Fruit fly (Drosophila melanogaster) whole organism, embryonic: Measurements from ENCODE around the gene rho-4.

Experiments
- Aef1 ChIP-seq: fragments of 200-800 bp; sonication (Bioruptor generic); IDR thresholded peaks from 3 replicates; pipeline ENCODE4 v1.3.6; 2022; ENCODE audit warnings: missing biosample characterization, missing genetic modification characterization
- Antp ChIP-seq: fragments of 200-800 bp; sonication (Bioruptor generic); optimal IDR thresholded peaks from 3 replicates; lab custom pipeline; 2016; ENCODE audit warnings: missing biosample characterization, missing genetic modification characterization
- Atf-2 ChIP-seq: fragments of 200-800 bp; sonication (Bioruptor generic); optimal IDR thresholded peaks from 2 replicates; lab custom pipeline; 2016; ENCODE audit warnings: missing biosample characterization, missing genetic modification characterization
- BtbVII ChIP-seq: fragments of 200-800 bp; sonication (Bioruptor generic); optimal IDR thresholded peaks from 3 replicates; lab custom pipeline; 2017; ENCODE audit warnings: missing biosample characterization, mild to moderate bottlenecking, missing genetic modification characterization
- Bteb2 ChIP-seq: fragments of 200-800 bp; sonication (Bioruptor generic); optimal IDR thresholded peaks from 2 replicates; lab custom pipeline; 2016; ENCODE audit warnings: missing biosample characterization, missing genetic modification characterization
- CG1024 ChIP-seq: fragments of 200-800 bp; sonication (Bioruptor generic); IDR thresholded peaks from 2 replicates; pipeline ENCODE4 v1.3.6; 2022; ENCODE audit warnings: missing biosample characterization, missing genetic modification characterization
- CG10654 ChIP-seq: fragments of 200-800 bp; sonication (Bioruptor generic); optimal IDR thresholded peaks from 2 replicates; lab custom pipeline; 2016; ENCODE audit warnings: missing biosample characterization, missing genetic modification characterization
- CG12391 ChIP-seq: fragments of 200-800 bp; sonication (Bioruptor generic); optimal IDR thresholded peaks from 3 replicates; lab custom pipeline; 2018; ENCODE audit warnings: missing biosample characterization, mild to moderate bottlenecking, missing genetic modification characterization, moderate library complexity
- CG12659 ChIP-seq: fragments of 200-800 bp; sonication (Bioruptor generic); optimal IDR thresholded peaks from 3 replicates; lab custom pipeline; 2017; ENCODE audit warnings: mild to moderate bottlenecking, missing biosample characterization, missing genetic modification reagents, missing genetic modification characterization
- CG15011 ChIP-seq: fragments of 200-800 bp; sonication (Bioruptor generic); optimal IDR thresholded peaks from 3 replicates; lab custom pipeline; 2018; ENCODE audit warnings: missing biosample characterization, mild to moderate bottlenecking, missing genetic modification characterization
- CG15073 ChIP-seq: fragments of 200-800 bp; sonication (Bioruptor generic); optimal IDR thresholded peaks from 2 replicates; lab custom pipeline; 2016; ENCODE audit warnings: missing biosample characterization, missing genetic modification characterization
- CG15479 ChIP-seq: fragments of 200-800 bp; sonication (Bioruptor generic); optimal IDR thresholded peaks from 3 replicates; lab custom pipeline; 2019; ENCODE audit warnings: missing biosample characterization, mild to moderate bottlenecking, missing genetic modification characterization, moderate library complexity
- CG2116 ChIP-seq: fragments of 200-800 bp; sonication (Bioruptor generic); optimal IDR thresholded peaks from 3 replicates; lab custom pipeline; 2018; ENCODE audit warnings: missing biosample characterization, mild to moderate bottlenecking, missing genetic modification characterization
- CG6175 ChIP-seq: fragments of 200-800 bp; sonication (Bioruptor generic); IDR thresholded peaks from 3 replicates; pipeline ENCODE4 v1.3.6; 2022; ENCODE audit warnings: missing biosample characterization, missing genetic modification characterization
- CG7987 ChIP-seq: fragments of 200-800 bp; sonication (Bioruptor generic); optimal IDR thresholded peaks from 2 replicates; lab custom pipeline; 2018; ENCODE audit warnings: missing biosample characterization, mild to moderate bottlenecking, missing genetic modification characterization, moderate library complexity
- CG9727 ChIP-seq: fragments of 200-800 bp; sonication (Bioruptor generic); optimal IDR thresholded peaks from 3 replicates; lab custom pipeline; 2017; ENCODE audit warnings: missing biosample characterization, mild to moderate bottlenecking, missing genetic modification characterization
- Dip2 ChIP-seq: fragments of 200-800 bp; sonication (Bioruptor generic); IDR thresholded peaks from 2 replicates; pipeline ENCODE4 v1.3.6; 2022; ENCODE audit warnings: missing biosample characterization, missing genetic modification characterization
- Drgx ChIP-seq: fragments of 200-800 bp; sonication (Bioruptor generic); IDR thresholded peaks from 2 replicates; pipeline ENCODE4 v1.3.6; 2022; ENCODE audit warnings: missing biosample characterization, missing genetic modification characterization
- H2.0 ChIP-seq: fragments of 200-800 bp; sonication (Bioruptor generic); IDR thresholded peaks from 2 replicates; pipeline ENCODE4 v1.3.6; 2022; ENCODE audit warnings: missing biosample characterization, missing genetic modification characterization
- Jarid2 ChIP-seq: fragments of 200-800 bp; sonication (Bioruptor generic); optimal IDR thresholded peaks from 3 replicates; lab custom pipeline; 2017; ENCODE audit warnings: mild to moderate bottlenecking, missing biosample characterization, missing genetic modification reagents, missing genetic modification characterization
- Lim3 ChIP-seq: fragments of 200-800 bp; sonication (Bioruptor generic); IDR thresholded peaks from 2 replicates; pipeline ENCODE4 v1.3.6; 2022; ENCODE audit warnings: missing biosample characterization, missing genetic modification characterization
- Lpt ChIP-seq: fragments of >200 bp; optimal IDR thresholded peaks from 2 replicates; lab custom pipeline; 2018; ENCODE audit warnings: missing biosample characterization, missing genetic modification characterization
- MESR4 ChIP-seq: fragments of 200-800 bp; sonication (Bioruptor generic); optimal IDR thresholded peaks from 2 replicates; lab custom pipeline; 2018; ENCODE audit warnings: missing biosample characterization, mild to moderate bottlenecking, missing genetic modification characterization, moderate library complexity
- Nf-YB ChIP-seq: fragments of 200-800 bp; sonication (Bioruptor generic); optimal IDR thresholded peaks from 3 replicates; lab custom pipeline; 2019; ENCODE audit warnings: missing biosample characterization, mild to moderate bottlenecking, missing genetic modification characterization, moderate library complexity
- NfI ChIP-seq: fragments of 200-800 bp; sonication (Bioruptor generic); optimal IDR thresholded peaks from 3 replicates; lab custom pipeline; 2018; ENCODE audit warnings: missing biosample characterization, mild to moderate bottlenecking, missing genetic modification characterization, moderate library complexity
- Six4 ChIP-seq: fragments of 200-800 bp; sonication (Bioruptor generic); optimal IDR thresholded peaks from 2 replicates; lab custom pipeline; 2016; ENCODE audit warnings: missing biosample characterization, missing genetic modification characterization
- Sox102F ChIP-seq: fragments of 200-800 bp; sonication (Bioruptor generic); optimal IDR thresholded peaks from 2 replicates; lab custom pipeline; 2018; ENCODE audit warnings: missing biosample characterization, mild to moderate bottlenecking, missing genetic modification characterization, moderate library complexity
- ab ChIP-seq: fragments of 200-800 bp; sonication (Bioruptor generic); optimal IDR thresholded peaks from 2 replicates; lab custom pipeline; 2016; ENCODE audit warnings: missing biosample characterization, missing genetic modification characterization
- az2 ChIP-seq: fragments of 200-800 bp; sonication (Bioruptor generic); optimal IDR thresholded peaks from 3 replicates; lab custom pipeline; 2016; ENCODE audit warnings: missing biosample characterization, missing genetic modification characterization
- bigmax ChIP-seq: fragments of 200-800 bp; sonication (Bioruptor generic); optimal IDR thresholded peaks from 2 replicates; lab custom pipeline; 2018; ENCODE audit warnings: missing biosample characterization, mild to moderate bottlenecking, missing genetic modification characterization
- bowl ChIP-seq: fragments of 200-800 bp; sonication (Bioruptor generic); IDR thresholded peaks from 2 replicates; pipeline ENCODE4 v1.3.6; 2022; ENCODE audit warnings: missing biosample characterization, missing genetic modification characterization
- bsh ChIP-seq, 2 experiments: fragments of 200-800 bp; sonication (Bioruptor generic); optimal IDR thresholded peaks; 2 replicates each; lab custom pipeline; 2017 to 2018; ENCODE audit warnings: mild to moderate bottlenecking in 2 of 2, missing biosample characterization in 2 of 2, missing genetic modification characterization in 2 of 2, moderate library complexity in 1 of 2
- cg ChIP-seq: fragments of 200-800 bp; sonication (Bioruptor generic); optimal IDR thresholded peaks from 3 replicates; lab custom pipeline; 2019; ENCODE audit warnings: missing biosample characterization, mild to moderate bottlenecking, missing genetic modification characterization, moderate library complexity
- ci ChIP-seq: fragments of 200-800 bp; sonication (Bioruptor generic); IDR thresholded peaks from 3 replicates; pipeline ENCODE4 v1.3.6; 2022; ENCODE audit warnings: missing biosample characterization, missing genetic modification characterization
- ftz-f1 ChIP-seq: fragments of 200-800 bp; sonication (Bioruptor generic); optimal IDR thresholded peaks from 2 replicates; lab custom pipeline; 2016; ENCODE audit warnings: missing biosample characterization, missing genetic modification characterization
- fu2 ChIP-seq: fragments of 200-800 bp; sonication (Bioruptor generic); optimal IDR thresholded peaks from 2 replicates; lab custom pipeline; 2016; ENCODE audit warnings: missing biosample characterization, missing genetic modification characterization
- gcm ChIP-seq: fragments of 200-800 bp; sonication (Bioruptor generic); optimal IDR thresholded peaks from 2 replicates; lab custom pipeline; 2019; ENCODE audit warnings: missing biosample characterization, mild to moderate bottlenecking, missing genetic modification characterization, moderate library complexity
- kay ChIP-seq: fragments of 200-800 bp; sonication (Bioruptor generic); optimal IDR thresholded peaks from 2 replicates; lab custom pipeline; 2016; ENCODE audit warnings: missing biosample characterization, missing genetic modification characterization
- kni ChIP-seq: fragments of 200-800 bp; sonication (Bioruptor generic); optimal IDR thresholded peaks from 3 replicates; lab custom pipeline; 2017; ENCODE audit warnings: mild to moderate bottlenecking, missing biosample characterization, missing genetic modification reagents, missing genetic modification characterization
- mam ChIP-seq: fragments of 200-800 bp; sonication (Bioruptor generic); optimal IDR thresholded peaks from 3 replicates; lab custom pipeline; 2016; ENCODE audit warnings: missing biosample characterization, missing genetic modification characterization
- nau ChIP-seq: fragments of 200-800 bp; sonication (Bioruptor generic); optimal IDR thresholded peaks from 3 replicates; lab custom pipeline; 2017; ENCODE audit warnings: missing biosample characterization, mild to moderate bottlenecking, missing genetic modification characterization, missing genetic modification reagents
- p53 ChIP-seq: fragments of 200-800 bp; sonication (Bioruptor generic); optimal IDR thresholded peaks from 2 replicates; lab custom pipeline; 2016; ENCODE audit warnings: missing biosample characterization, missing genetic modification characterization
- pita ChIP-seq: fragments of 200-800 bp; sonication (Bioruptor generic); optimal IDR thresholded peaks from 2 replicates; lab custom pipeline; 2017; ENCODE audit warnings: missing biosample characterization, mild to moderate bottlenecking, missing genetic modification characterization
- pzg ChIP-seq: fragments of 200-800 bp; sonication (Bioruptor generic); optimal IDR thresholded peaks from 3 replicates; lab custom pipeline; 2018; ENCODE audit warnings: missing biosample characterization, mild to moderate bottlenecking, missing genetic modification characterization, moderate library complexity
- sim ChIP-seq: fragments of 200-800 bp; sonication (Bioruptor generic); IDR thresholded peaks from 2 replicates; pipeline ENCODE4 v1.3.6; 2022; ENCODE audit warnings: missing biosample characterization, missing genetic modification characterization
- sisA ChIP-seq: fragments of 200-800 bp; sonication (Bioruptor generic); IDR thresholded peaks from 2 replicates; pipeline ENCODE4 v1.3.6; 2022; ENCODE audit warnings: missing biosample characterization, missing genetic modification characterization
- ttk ChIP-seq: fragments of 200-800 bp; sonication (Bioruptor generic); IDR thresholded peaks from 2 replicates; pipeline ENCODE4 v2.1.2; 2022; ENCODE audit warnings: missing biosample characterization, missing genetic modification characterization
- unpg ChIP-seq: fragments of 200-800 bp; sonication (Bioruptor generic); optimal IDR thresholded peaks from 3 replicates; lab custom pipeline; 2018; ENCODE audit warnings: missing biosample characterization, mild to moderate bottlenecking, missing genetic modification characterization, moderate library complexity

Gene rho-4

DNA sequence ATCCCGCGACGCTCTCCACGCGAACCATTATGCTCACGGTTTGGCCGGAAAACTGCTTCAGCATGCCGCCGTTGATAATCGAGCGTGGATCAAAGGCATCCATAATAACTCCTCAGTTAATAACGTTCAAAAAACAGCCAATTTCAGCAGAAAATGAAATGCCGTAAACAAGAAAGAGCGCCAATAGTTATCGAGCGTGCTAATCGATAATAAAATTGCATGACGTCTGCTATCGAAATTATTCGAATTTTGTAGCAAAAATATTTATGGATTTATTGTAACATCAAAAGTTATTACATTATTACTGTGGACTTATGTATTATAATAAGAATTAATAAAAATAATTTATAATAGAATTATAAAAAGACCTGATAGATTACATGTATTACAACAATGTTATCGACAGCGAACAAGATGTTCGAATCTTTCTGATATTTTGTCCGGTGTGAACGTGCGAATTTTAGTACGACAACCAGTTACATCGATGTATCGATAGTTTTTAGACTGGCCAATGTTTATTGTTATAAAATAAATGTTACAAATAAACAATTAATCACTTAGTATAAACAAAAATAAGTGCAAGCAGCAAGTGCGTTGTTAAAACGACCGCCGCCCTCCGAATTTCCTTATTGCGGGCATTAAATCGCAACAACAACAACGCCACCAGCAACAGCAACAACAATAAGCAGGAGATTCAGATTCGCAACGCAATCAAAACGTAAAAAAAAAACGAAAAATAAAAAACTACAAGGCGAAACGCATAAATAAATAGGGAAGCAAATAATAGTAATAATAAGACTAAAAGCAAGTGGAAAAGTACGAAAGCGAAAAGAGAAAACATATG lies 16.2 kb downstream of the rho-4 start, which contains the start of the genes RPA3 and Met (continued):
- TF ChIP-seq Sox102F: no peak

DNA sequence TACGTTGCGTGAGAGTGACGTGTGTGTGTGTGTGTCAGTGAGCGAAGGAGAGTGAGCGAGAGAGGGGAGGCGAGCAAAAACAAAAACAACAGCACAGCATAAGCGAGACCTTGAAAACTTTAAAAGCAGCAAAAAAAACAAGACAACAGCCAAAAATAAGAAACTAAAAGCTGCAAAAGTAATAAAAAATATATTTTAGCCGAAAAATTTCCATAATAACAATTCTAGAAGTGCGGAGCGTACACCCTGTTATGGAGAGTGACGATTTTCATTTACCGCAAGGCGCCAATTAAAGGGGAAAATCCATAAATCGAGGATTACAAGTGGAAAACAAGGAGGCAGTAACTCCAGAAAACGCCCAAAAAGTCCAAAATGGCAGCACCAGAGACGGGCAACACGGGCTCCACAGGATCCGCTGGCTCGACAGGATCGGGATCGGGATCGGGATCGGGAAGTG lies 16.9 kb downstream of the rho-4 start:
- no peak for TF ChIP-seq CG2116 (GFP tag; lab: Kevin White, UChicago)
- peak; percentile 76 for TF ChIP-seq cg (GFP tag; lab: Kevin White, UChicago)
- no peak for TF ChIP-seq CG12391 (tag; lab: Kevin White, UChicago)
- no peak for TF ChIP-seq Six4 (GFP tag; lab: Kevin White, UChicago)
- no peak for TF ChIP-seq CG7987 (GFP tag; lab: Kevin White, UChicago)
- TF ChIP-seq nau: no peak
- no peak for TF ChIP-seq Jarid2 (GFP tag; lab: Kevin White, UChicago)
- TF ChIP-seq Aef1: 0 out of 3 replicates have a peak, but pooled peaks have one; percentile 44
- TF ChIP-seq CG12659 (GFP tag; lab: Kevin White, UChicago): no peak
- no peak for TF ChIP-seq CG15073 (GFP tag; lab: Kevin White, UChicago)
- TF ChIP-seq fu2: no peak
- TF ChIP-seq Atf-2 (GFP tag; lab: Kevin White, UChicago): no peak
- no peak for TF ChIP-seq NfI (GFP tag; lab: Kevin White, UChicago)
- TF ChIP-seq sisA (GFP tag; lab: Robert Waterston, UW): no peak
- no peak for TF ChIP-seq H2.0
- no peak for TF ChIP-seq CG6175 (GFP tag; lab: Robert Waterston, UW)
- no peak for TF ChIP-seq kni (GFP tag; lab: Kevin White, UChicago)
- TF ChIP-seq pzg (GFP tag; lab: Kevin White, UChicago): no peak
- TF ChIP-seq unpg (GFP tag; lab: Kevin White, UChicago): no peak
- TF ChIP-seq CG9727 (GFP tag; lab: Kevin White, UChicago): no peak
- TF ChIP-seq pita (GFP tag; lab: Kevin White, UChicago): no peak
- TF ChIP-seq az2 (GFP tag; lab: Kevin White, UChicago): no peak
- no peak for TF ChIP-seq Dip2 (GFP tag; lab: Robert Waterston, UW)
- no peak for TF ChIP-seq Lim3 (GFP tag; lab: Robert Waterston, UW)
- TF ChIP-seq CG1024: no peak
- TF ChIP-seq Lpt: no peak
- no peak for TF ChIP-seq mam (GFP tag; lab: Kevin White, UChicago)
- TF ChIP-seq BtbVII (GFP tag; lab: Kevin White, UChicago): no peak
- TF ChIP-seq CG10654: no peak
- 0 out of 2 replicates have a peak, but pooled peaks have one; percentile 15 for TF ChIP-seq Drgx (GFP tag; lab: Robert Waterston, UW)
- TF ChIP-seq p53 (GFP tag; lab: Kevin White, UChicago): no peak
- no peak for TF ChIP-seq bigmax
- TF ChIP-seq ab (GFP tag; lab: Kevin White, UChicago): no peak
- no peak for TF ChIP-seq kay (GFP tag; lab: Kevin White, UChicago)
- TF ChIP-seq Antp (GFP tag; lab: Kevin White, UChicago): no peak
- no peak for TF ChIP-seq gcm
- no peak for TF ChIP-seq Nf-YB
- TF ChIP-seq Bteb2: no peak
- TF ChIP-seq ci (GFP tag; lab: Robert Waterston, UW): no peak
- no peak for TF ChIP-seq CG15479 (GFP tag; lab: Kevin White, UChicago)
- no peak for TF ChIP-seq sim
- no peak for TF ChIP-seq bowl
- TF ChIP-seq MESR4 (GFP tag; lab: Kevin White, UChicago): no peak
- TF ChIP-seq CG15011: no peak
- peak in 1 of 2 experiments; percentile 37 for TF ChIP-seq bsh (GFP tag; optimal IDR thresholded peaks at IDR 0.05; lab: Kevin White, UChicago)
- peak; percentile 95 for TF ChIP-seq ftz-f1 (GFP tag; lab: Kevin White, UChicago)
- TF ChIP-seq ttk: no peak
